Worm (Caenorhabditis elegans) whole organism, L1 larva: ENCODE measurements around the gene ift-139.
"Not testable (repeated sequence)": the region's sequence is repeated elsewhere in the genome, so short reads cannot be mapped to it uniquely, and the experiment has no call there.

Source experiments
- C04F5.9 ChIP-seq: sonication (generic microtip); optimal IDR thresholded peaks from 2 replicates; lab custom pipeline; 2016; ENCODE audit warnings: missing genetic modification characterization, missing compliant biosample characterization
- alr-1 ChIP-seq: fragments of 200-800 bp; sonication (Bioruptor generic); optimal IDR thresholded peaks from 2 replicates; lab custom pipeline; 2018; ENCODE audit warnings: borderline replicate concordance, mild to moderate bottlenecking, missing genetic modification characterization, missing compliant biosample characterization
- ama-1 ChIP-seq: fragments of 150-350 bp; optimal IDR thresholded peaks from 2 replicates; lab custom pipeline; 2014
- ceh-8 ChIP-seq: fragments of 200-800 bp; sonication (Bioruptor generic); optimal IDR thresholded peaks from 2 replicates; lab custom pipeline; 2018; ENCODE audit warnings: mild to moderate bottlenecking, missing genetic modification characterization, moderate library complexity, missing compliant biosample characterization
- dpl-1 ChIP-seq, 3 experiments: fragments of 150-350 bp in 2 of 3; sonication (generic microtip) in 1 of 3; optimal IDR thresholded peaks; 2 replicates each; lab custom pipeline; 2014 to 2017; ENCODE audit warnings: missing biosample characterization in 3 of 3, missing genetic modification characterization in 3 of 3, missing genetic modification reagents in 3 of 3
- efl-3 ChIP-seq: fragments of 200-800 bp; sonication (Bioruptor generic); optimal IDR thresholded peaks from 2 replicates; lab custom pipeline; 2018; ENCODE audit warnings: mild to moderate bottlenecking, missing genetic modification characterization, missing compliant biosample characterization
- egl-27 ChIP-seq, 2 experiments: fragments of 150-350 bp in 1 of 2; sonication (generic microtip); optimal IDR thresholded peaks; 3 replicates each; lab custom pipeline; 2017 to 2018; ENCODE audit warnings: missing biosample characterization in 2 of 2, missing genetic modification characterization in 2 of 2, missing genetic modification reagents in 2 of 2
- fkh-4 ChIP-seq: sonication (generic microtip); optimal IDR thresholded peaks from 2 replicates; lab custom pipeline; 2016; ENCODE audit warnings: missing compliant biosample characterization, missing genetic modification characterization, borderline replicate concordance
- hlh-17 ChIP-seq: fragments of 200-800 bp; sonication (Bioruptor generic); optimal IDR thresholded peaks from 2 replicates; lab custom pipeline; 2018; ENCODE audit warnings: missing genetic modification characterization, mild to moderate bottlenecking, missing compliant biosample characterization, moderate library complexity, borderline replicate concordance
- mdl-1 ChIP-seq, 2 experiments: fragments of 150-350 bp; optimal IDR thresholded peaks; 2 replicates each; lab custom pipeline; 2014 to 2017; ENCODE audit warnings: missing biosample characterization in 2 of 2, missing genetic modification characterization in 2 of 2, inconsistent platforms in 1 of 2
- nhr-237 ChIP-seq: fragments of 150-350 bp; optimal IDR thresholded peaks from 2 replicates; lab custom pipeline; 2014; ENCODE audit warnings: missing biosample characterization, missing genetic modification characterization
- tbx-2 ChIP-seq: sonication (generic microtip); optimal IDR thresholded peaks from 2 replicates; lab custom pipeline; 2016; ENCODE audit warnings: missing genetic modification characterization, missing compliant biosample characterization
- unc-30 ChIP-seq: sonication (generic microtip); optimal IDR thresholded peaks from 2 replicates; lab custom pipeline; 2017; ENCODE audit warnings: missing biosample characterization, missing genetic modification characterization

- not testable (repeated sequence) for TF ChIP-seq alr-1 (tag; lab: Kevin White, UChicago); fkh-4; ceh-8 (GFP tag; lab: Kevin White, UChicago); egl-27 (tag; optimal IDR thresholded peaks at IDR 0.05; lab: Kevin White, UChicago); hlh-17 (GFP tag; lab: Kevin White, UChicago); nhr-237 (tag; lab: Kevin White, UChicago); efl-3 (GFP tag; lab: Kevin White, UChicago); unc-30 (tag; lab: Kevin White, UChicago); dpl-1 (GFP tag; optimal IDR thresholded peaks at IDR 0.05; lab: Kevin White, UChicago); C04F5.9 (tag; lab: Kevin White, UChicago); tbx-2 (tag; lab: Kevin White, UChicago); mdl-1 (tag; optimal IDR thresholded peaks at IDR 0.05; lab: Kevin White, UChicago); ama-1
Observed at ce11 chrIII:6013027-6013426, 26.2 kb downstream of the ift-139 start.
